Fruit fly (Drosophila melanogaster) whole organism, pupa: ENCODE data around the gene CG44153.

Experiments
- CG10348 ChIP-seq: fragments of 200-800 bp; sonication (Bioruptor generic); IDR thresholded peaks from 2 replicates; pipeline ENCODE4 v1.3.6; 2022; ENCODE audit warnings: missing biosample characterization, missing genetic modification characterization
- CG12605 ChIP-seq: fragments of 200-800 bp; sonication (Bioruptor generic); IDR thresholded peaks from 2 replicates; pipeline ENCODE4 v1.3.6; 2022; ENCODE audit warnings: missing biosample characterization, missing genetic modification characterization
- CG15710 ChIP-seq: fragments of 200-800 bp; sonication (Bioruptor generic); optimal IDR thresholded peaks from 2 replicates; lab custom pipeline; 2018; ENCODE audit warnings: missing biosample characterization, mild to moderate bottlenecking, missing genetic modification characterization, moderate library complexity
- CG32121 ChIP-seq: fragments of 200-800 bp; sonication (Bioruptor generic); IDR thresholded peaks from 2 replicates; pipeline ENCODE4 v1.3.6; 2022; ENCODE audit warnings: missing biosample characterization, missing genetic modification characterization
- CG9948 ChIP-seq: fragments of 200-800 bp; sonication (Bioruptor generic); optimal IDR thresholded peaks from 2 replicates; lab custom pipeline; 2018; ENCODE audit warnings: missing biosample characterization, mild to moderate bottlenecking, missing genetic modification characterization, moderate library complexity
- EcR ChIP-seq: fragments of 200-800 bp; sonication (Bioruptor generic); optimal IDR thresholded peaks from 3 replicates; lab custom pipeline; 2019; ENCODE audit warnings: missing biosample characterization, missing genetic modification characterization, mild to moderate bottlenecking, moderate library complexity, missing genetic modification reagents
- Ets98B ChIP-seq: fragments of 200-800 bp; sonication (Bioruptor generic); IDR thresholded peaks from 2 replicates; pipeline ENCODE4 v1.3.6; 2022; ENCODE audit warnings: missing biosample characterization, missing genetic modification characterization
- Pif1B ChIP-seq: fragments of 200-800 bp; sonication (Bioruptor generic); optimal IDR thresholded peaks from 3 replicates; lab custom pipeline; 2016; ENCODE audit warnings: missing biosample characterization, missing genetic modification characterization
- Snoo ChIP-seq: fragments of 200-800 bp; sonication (Bioruptor generic); optimal IDR thresholded peaks from 3 replicates; lab custom pipeline; 2017; ENCODE audit warnings: missing biosample characterization, mild to moderate bottlenecking, missing genetic modification characterization, inconsistent platforms
- gl ChIP-seq: fragments of 200-800 bp; sonication (Bioruptor generic); optimal IDR thresholded peaks from 2 replicates; lab custom pipeline; 2018; ENCODE audit warnings: missing biosample characterization, mild to moderate bottlenecking, missing genetic modification characterization

DNA sequence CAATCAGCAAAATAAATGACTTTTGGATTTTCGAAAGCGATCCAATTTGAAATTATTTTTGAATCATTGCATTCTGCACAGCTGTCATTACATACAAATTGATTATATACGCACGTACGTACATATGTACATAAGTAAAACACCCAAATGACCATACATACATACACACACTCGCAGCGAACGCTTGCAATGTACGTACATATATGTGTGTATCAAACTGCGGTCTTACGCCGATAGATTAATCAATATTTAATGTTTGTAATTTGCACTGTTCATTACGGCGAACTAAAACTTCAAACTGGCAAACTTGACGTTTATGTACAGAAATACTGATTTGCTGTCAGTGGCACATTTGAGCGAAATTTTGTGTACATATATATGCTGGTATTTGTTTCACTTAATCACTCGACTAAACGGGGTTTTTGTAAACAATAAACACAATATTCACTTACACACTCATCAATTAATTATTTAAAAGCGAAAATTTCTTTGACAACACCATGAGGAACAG is 46.2 kb upstream of the CG44153 start:
- no peak for TF ChIP-seq CG10348 (GFP tag; lab: Robert Waterston, UW)
- no peak for TF ChIP-seq gl
- no peak for TF ChIP-seq CG9948 (tag; lab: Kevin White, UChicago)
- TF ChIP-seq CG12605 (GFP tag; lab: Robert Waterston, UW), result no peak
- no peak for TF ChIP-seq Snoo
- TF ChIP-seq EcR (GFP tag; lab: Kevin White, UChicago), result no peak
- no peak for TF ChIP-seq Pif1B (GFP tag; lab: Kevin White, UChicago)
- no peak for TF ChIP-seq CG15710
- no peak for TF ChIP-seq Ets98B (GFP tag; lab: Robert Waterston, UW)
- TF ChIP-seq CG32121, result no peak
